Comparison of ENCODE assay signal across 1 fruit fly cellular context in genomic region chr3R:9387634-9388033, dm6.
TF ChIP-seq lines count a peak whose summit lies in the region.

No protein-coding gene starts in this region.

TF ChIP-seq in whole organism, embryonic, 481 proteins besides CTCF, POLR2A, EP300 and RAD21 (continued from another document):
- peak; percentile 69 for TF ChIP-seq GATAe (GFP tag; conservative IDR thresholded peaks at IDR 0.05; lab: Robert Waterston, UW)
- peak; percentile 91 for TF ChIP-seq sd (tag; optimal IDR thresholded peaks at IDR 0.05; lab: Kevin White, UChicago)
- peak; percentile 44 for TF ChIP-seq mirr (GFP tag; optimal IDR thresholded peaks at IDR 0.05; lab: Kevin White, UChicago)
- TF ChIP-seq grn (GFP tag; optimal IDR thresholded peaks at IDR 0.05; lab: Kevin White, UChicago) = peak; percentile 90
- no peak for TF ChIP-seq tup (GFP tag; optimal IDR thresholded peaks at IDR 0.05; lab: Kevin White, UChicago)
- no peak for TF ChIP-seq odd (GFP tag; optimal IDR thresholded peaks at IDR 0.05; lab: Kevin White, UChicago)
- TF ChIP-seq Med (GFP tag; lab: Kevin White, UChicago) = peak; percentile 20
- TF ChIP-seq lab (GFP tag; optimal IDR thresholded peaks at IDR 0.05; lab: Kevin White, UChicago) = peak; percentile 3
- no peak for TF ChIP-seq CG8290 (GFP tag; optimal IDR thresholded peaks at IDR 0.05; lab: Kevin White, UChicago)
- TF ChIP-seq CG8290 (tag; optimal IDR thresholded peaks at IDR 0.05; lab: Kevin White, UChicago) = no peak
- TF ChIP-seq ken (GFP tag; IDR thresholded peaks at IDR 0.05; lab: Robert Waterston, UW) = no peak
- TF ChIP-seq CG10321 (GFP tag; IDR thresholded peaks at IDR 0.05; lab: Robert Waterston, UW) = no peak
- TF ChIP-seq seq (GFP tag; IDR thresholded peaks at IDR 0.05; lab: Robert Waterston, UW) = no peak
- no peak for TF ChIP-seq Atf6 (GFP tag; IDR thresholded peaks at IDR 0.05; lab: Robert Waterston, UW)
- TF ChIP-seq ab (GFP tag; optimal IDR thresholded peaks at IDR 0.05; lab: Kevin White, UChicago) = no peak
- TF ChIP-seq sug (tag; optimal IDR thresholded peaks at IDR 0.05; lab: Kevin White, UChicago) = peak; percentile 31
- TF ChIP-seq ci (GFP tag; IDR thresholded peaks at IDR 0.05; lab: Robert Waterston, UW) = no peak
- TF ChIP-seq CG15601 (tag; optimal IDR thresholded peaks at IDR 0.05; lab: Kevin White, UChicago) = peak; percentile 16
- TF ChIP-seq CG10147 (GFP tag; optimal IDR thresholded peaks at IDR 0.05; lab: Kevin White, UChicago) = no peak
- no peak for TF ChIP-seq vvl (GFP tag; IDR thresholded peaks at IDR 0.05; lab: Robert Waterston, UW)
- no peak for TF ChIP-seq HHEX (GFP tag; optimal IDR thresholded peaks at IDR 0.05; lab: Kevin White, UChicago)
- no peak for TF ChIP-seq dpn (GFP tag; optimal IDR thresholded peaks at IDR 0.05; lab: Kevin White, UChicago)
- no peak for TF ChIP-seq Hsf (GFP tag; optimal IDR thresholded peaks at IDR 0.05; lab: Kevin White, UChicago)
- no peak for TF ChIP-seq Ets65A (GFP tag; lab: Kevin White, UChicago)
- TF ChIP-seq Aef1 (GFP tag; IDR thresholded peaks at IDR 0.05; lab: Robert Waterston, UW) = no peak
- TF ChIP-seq Vsx1 (GFP tag; optimal IDR thresholded peaks at IDR 0.05; lab: Kevin White, UChicago) = peak; percentile 13
- no peak for TF ChIP-seq Gsc (GFP tag; IDR thresholded peaks at IDR 0.05; lab: Robert Waterston, UW)
- no peak for TF ChIP-seq CG7271 (tag; optimal IDR thresholded peaks at IDR 0.05; lab: Kevin White, UChicago)
- TF ChIP-seq Adf1 (GFP tag; IDR thresholded peaks at IDR 0.05; lab: Robert Waterston, UW) = no peak
- no peak for TF ChIP-seq Dad (GFP tag; optimal IDR thresholded peaks at IDR 0.05; lab: Kevin White, UChicago)
- TF ChIP-seq sc (optimal IDR thresholded peaks at IDR 0.05; lab: Kevin White, UChicago) = no peak
- TF ChIP-seq sc (GFP tag; optimal IDR thresholded peaks at IDR 0.05; lab: Kevin White, UChicago) = no peak
- TF ChIP-seq CG11696 (GFP tag; IDR thresholded peaks at IDR 0.05; lab: Robert Waterston, UW) = no peak
- TF ChIP-seq CG2875 (GFP tag; optimal IDR thresholded peaks at IDR 0.05; lab: Kevin White, UChicago) = no peak
- TF ChIP-seq Fer3 (tag; optimal IDR thresholded peaks at IDR 0.05; lab: Kevin White, UChicago) = no peak
- TF ChIP-seq ind (GFP tag; optimal IDR thresholded peaks at IDR 0.05; lab: Kevin White, UChicago) = no peak
- TF ChIP-seq CG17186 (GFP tag; optimal IDR thresholded peaks at IDR 0.05; lab: Kevin White, UChicago) = no peak
- TF ChIP-seq lov (optimal IDR thresholded peaks at IDR 0.05; lab: Kevin White, UChicago) = no peak
- TF ChIP-seq lov (GFP tag; IDR thresholded peaks at IDR 0.05; lab: Robert Waterston, UW) = no peak
- TF ChIP-seq Gug (GFP tag; IDR thresholded peaks at IDR 0.05; lab: Robert Waterston, UW) = no peak
- 0 out of 4 replicates have a peak, but pooled peaks have one; percentile 32 for TF ChIP-seq chinmo (GFP tag; IDR thresholded peaks at IDR 0.05; lab: Robert Waterston, UW; ENCODE audit: partially characterized antibody)
- TF ChIP-seq CG10366 (GFP tag; IDR thresholded peaks at IDR 0.05; lab: Robert Waterston, UW) = no peak
- TF ChIP-seq crol (GFP tag; IDR thresholded peaks at IDR 0.05; lab: Robert Waterston, UW) = peak; percentile 29; the same call in 1 of the 2 replicates
- TF ChIP-seq jigr1 (GFP tag; IDR thresholded peaks at IDR 0.05; lab: Robert Waterston, UW) = no peak
- TF ChIP-seq CG9932 (GFP tag; IDR thresholded peaks at IDR 0.05; lab: Robert Waterston, UW) = no peak
- TF ChIP-seq Hmr (GFP tag; optimal IDR thresholded peaks at IDR 0.05; lab: Kevin White, UChicago) = no peak
- TF ChIP-seq hkb (optimal IDR thresholded peaks at IDR 0.05; lab: Kevin White, UChicago) = no peak
- no peak for TF ChIP-seq hkb (GFP tag; IDR thresholded peaks at IDR 0.05; lab: Robert Waterston, UW)
- TF ChIP-seq slou (GFP tag; optimal IDR thresholded peaks at IDR 0.05; lab: Kevin White, UChicago) = no peak
- no peak for TF ChIP-seq bbx (GFP tag; IDR thresholded peaks at IDR 0.05; lab: Robert Waterston, UW; ENCODE audit: partially characterized antibody)
- no peak for TF ChIP-seq CG9727 (GFP tag; optimal IDR thresholded peaks at IDR 0.05; lab: Kevin White, UChicago)
- no peak for TF ChIP-seq CG31365 (tag; optimal IDR thresholded peaks at IDR 0.05; lab: Kevin White, UChicago)
- TF ChIP-seq twi (tag; optimal IDR thresholded peaks at IDR 0.05; lab: Kevin White, UChicago) = no peak
- TF ChIP-seq yki (optimal IDR thresholded peaks at IDR 0.05; lab: Kevin White, UChicago) = no peak
TF ChIP-seq in whole organism, embryonic: peak in this region for 12.
